Worm (Caenorhabditis elegans) whole organism, mixed stage, embryonic: ENCODE data around the gene col-125.
"Not testable (repeated sequence)": the region's sequence is repeated elsewhere in the genome, so short reads cannot be mapped to it uniquely, and the experiment has no call there.

Experiments
- M03D4.4 ChIP-seq: sonication (generic microtip); optimal IDR thresholded peaks from 2 replicates; lab custom pipeline; 2017; ENCODE audit warnings: mild to moderate bottlenecking, missing genetic modification characterization, missing compliant biosample characterization
- blmp-1 ChIP-seq: fragments of 150-350 bp; optimal IDR thresholded peaks from 2 replicates; lab custom pipeline; 2014; ENCODE audit warnings: missing biosample characterization, missing genetic modification characterization
- ceh-43 ChIP-seq: fragments of 200-800 bp; sonication (Bioruptor generic); optimal IDR thresholded peaks from 2 replicates; lab custom pipeline; 2018; ENCODE audit warnings: mild to moderate bottlenecking, missing genetic modification characterization, moderate library complexity, missing compliant biosample characterization
- ceh-83 ChIP-seq: fragments of 200-800 bp; sonication (Bioruptor generic); optimal IDR thresholded peaks from 2 replicates; lab custom pipeline; 2018; ENCODE audit warnings: mild to moderate bottlenecking, missing genetic modification characterization, missing compliant biosample characterization
- ces-1 ChIP-seq: fragments of 150-350 bp; optimal IDR thresholded peaks from 2 replicates; lab custom pipeline; 2014; ENCODE audit warnings: missing biosample characterization, missing genetic modification reagents, missing genetic modification characterization
- cnd-1 ChIP-seq: fragments of 200-800 bp; sonication (Bioruptor generic); optimal IDR thresholded peaks from 2 replicates; lab custom pipeline; 2018; ENCODE audit warnings: mild to moderate bottlenecking, missing genetic modification characterization, missing compliant biosample characterization
- drap-1 ChIP-seq: fragments of 200-800 bp; sonication (Bioruptor generic); optimal IDR thresholded peaks from 3 replicates; lab custom pipeline; 2018; ENCODE audit warnings: mild to moderate bottlenecking, missing genetic modification characterization, missing compliant biosample characterization
- elt-3 ChIP-seq: fragments of 150-350 bp; optimal IDR thresholded peaks from 2 replicates; lab custom pipeline; 2014; ENCODE audit warnings: missing biosample characterization, missing genetic modification characterization
- flh-1 ChIP-seq: fragments of 200-800 bp; sonication (Bioruptor generic); optimal IDR thresholded peaks from 2 replicates; lab custom pipeline; 2018; ENCODE audit warnings: mild to moderate bottlenecking, missing genetic modification characterization, moderate library complexity, missing compliant biosample characterization
- ham-2 ChIP-seq: fragments of 200-800 bp; sonication (Bioruptor generic); optimal IDR thresholded peaks from 2 replicates; lab custom pipeline; 2018; ENCODE audit warnings: mild to moderate bottlenecking, missing genetic modification characterization, missing compliant biosample characterization
- hlh-1 ChIP-seq: fragments of 150-350 bp; optimal IDR thresholded peaks from 2 replicates; lab custom pipeline; 2014; ENCODE audit warnings: missing biosample characterization, missing genetic modification reagents, missing genetic modification characterization
- lin-13 ChIP-seq: fragments of 150-350 bp; optimal IDR thresholded peaks from 2 replicates; lab custom pipeline; 2014; ENCODE audit warnings: missing biosample characterization, missing genetic modification characterization
- lin-32 ChIP-seq: fragments of 200-800 bp; sonication (Bioruptor generic); optimal IDR thresholded peaks from 2 replicates; lab custom pipeline; 2018; ENCODE audit warnings: mild to moderate bottlenecking, missing genetic modification characterization, missing compliant biosample characterization
- lsy-2 ChIP-seq: fragments of 150-350 bp; optimal IDR thresholded peaks from 2 replicates; lab custom pipeline; 2014; ENCODE audit warnings: missing biosample characterization, missing genetic modification characterization
- mab-5 ChIP-seq: fragments of 150-350 bp; optimal IDR thresholded peaks from 2 replicates; lab custom pipeline; 2014; ENCODE audit warnings: missing biosample characterization, missing genetic modification characterization
- mep-1 ChIP-seq: fragments of 150-350 bp; optimal IDR thresholded peaks from 2 replicates; lab custom pipeline; 2017; ENCODE audit warnings: missing biosample characterization, missing genetic modification reagents, missing genetic modification characterization, inconsistent platforms
- mls-2 ChIP-seq: sonication (generic microtip); optimal IDR thresholded peaks from 2 replicates; lab custom pipeline; 2016; ENCODE audit warnings: mild to moderate bottlenecking, missing genetic modification characterization, moderate library complexity, missing compliant biosample characterization
- nhr-12 ChIP-seq: fragments of 150-350 bp; optimal IDR thresholded peaks from 2 replicates; lab custom pipeline; 2014; ENCODE audit warnings: missing biosample characterization, missing genetic modification characterization
- nhr-2 ChIP-seq: fragments of 150-350 bp; optimal IDR thresholded peaks from 2 replicates; lab custom pipeline; 2014; ENCODE audit warnings: missing biosample characterization, missing genetic modification characterization
- nhr-237 ChIP-seq: fragments of 150-350 bp; optimal IDR thresholded peaks from 2 replicates; lab custom pipeline; 2014; ENCODE audit warnings: missing biosample characterization, missing genetic modification characterization
- nhr-76 ChIP-seq: sonication (generic microtip); optimal IDR thresholded peaks from 2 replicates; lab custom pipeline; 2017; ENCODE audit warnings: missing biosample characterization, missing genetic modification characterization
- pha-4 ChIP-seq: fragments of 150-350 bp; optimal IDR thresholded peaks from 2 replicates; lab custom pipeline; 2018; ENCODE audit warnings: missing biosample characterization, missing genetic modification reagents, missing genetic modification characterization
- sem-2 ChIP-seq: fragments of 200-800 bp; sonication (Bioruptor generic); optimal IDR thresholded peaks from 2 replicates; lab custom pipeline; 2018; ENCODE audit warnings: mild to moderate bottlenecking, missing genetic modification characterization, missing compliant biosample characterization
- sptf-1 ChIP-seq: sonication (generic microtip); optimal IDR thresholded peaks from 2 replicates; lab custom pipeline; 2017; ENCODE audit warnings: mild to moderate bottlenecking, missing genetic modification characterization, moderate library complexity, missing compliant biosample characterization
- tbx-8 ChIP-seq: fragments of 200-800 bp; sonication (Bioruptor generic); optimal IDR thresholded peaks from 2 replicates; lab custom pipeline; 2018; ENCODE audit warnings: mild to moderate bottlenecking, missing genetic modification characterization, moderate library complexity, missing compliant biosample characterization
- unc-120 ChIP-seq: sonication (generic microtip); optimal IDR thresholded peaks from 2 replicates; lab custom pipeline; 2017; ENCODE audit warnings: missing genetic modification characterization, missing compliant biosample characterization; ENCODE audit not compliant: poor library complexity, severe bottlenecking
- unc-39 ChIP-seq: fragments of 150-350 bp; optimal IDR thresholded peaks from 2 replicates; lab custom pipeline; 2014; ENCODE audit warnings: missing biosample characterization, missing genetic modification characterization
- unc-62 ChIP-seq: fragments of 150-350 bp; optimal IDR thresholded peaks from 2 replicates; lab custom pipeline; 2014; ENCODE audit warnings: missing biosample characterization, missing genetic modification reagents, missing genetic modification characterization
- zip-8 ChIP-seq: fragments of 150-350 bp; optimal IDR thresholded peaks from 2 replicates; lab custom pipeline; 2014; ENCODE audit warnings: missing biosample characterization, missing genetic modification characterization
- ztf-11 ChIP-seq: fragments of 150-350 bp; optimal IDR thresholded peaks from 2 replicates; lab custom pipeline; 2014; ENCODE audit warnings: missing biosample characterization, missing genetic modification characterization

The col-125 gene

DNA sequence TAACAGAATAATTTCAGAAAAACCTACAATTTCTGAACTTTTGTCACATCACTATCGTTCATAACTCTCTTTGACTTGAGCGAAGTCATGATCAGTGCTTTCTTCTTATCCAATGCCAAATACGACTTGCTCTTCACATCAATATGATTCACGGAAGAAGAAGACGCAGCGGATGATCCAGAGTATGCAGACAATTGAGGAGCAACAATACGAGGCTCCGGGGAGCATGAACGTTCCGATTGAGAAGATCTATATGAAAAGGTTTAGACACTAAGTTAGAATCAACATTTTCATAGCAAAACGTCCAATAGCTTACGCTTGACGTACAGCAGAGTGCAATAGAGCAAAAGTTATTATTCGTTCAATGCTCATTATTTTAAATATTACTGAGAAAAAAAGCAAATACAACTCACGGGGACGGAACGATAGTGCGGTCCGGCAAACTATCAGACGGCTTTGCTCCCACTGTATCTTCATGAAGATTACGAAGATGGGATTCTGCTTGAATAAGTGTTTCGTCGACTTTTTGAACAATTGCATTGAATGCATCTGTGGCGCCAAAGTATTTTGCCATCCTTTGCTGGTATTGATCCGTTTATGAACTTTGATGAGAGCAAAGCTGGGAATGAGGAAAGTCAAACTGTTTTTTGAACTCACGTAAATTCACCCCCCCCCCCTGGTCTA, 35.4 kb downstream of the col-125 start, which contains the start of gene C05C12.5:
Gene C05C12.5, minus strand, starts transcription at position 642 of the 684 bp plus-strand sequence.
- TF ChIP-seq ceh-83 (GFP tag; lab: Kevin White, UChicago) (no peak), M03D4.4 (no peak), hlh-1 (tag; lab: Kevin White, UChicago) (no peak)

DNA sequence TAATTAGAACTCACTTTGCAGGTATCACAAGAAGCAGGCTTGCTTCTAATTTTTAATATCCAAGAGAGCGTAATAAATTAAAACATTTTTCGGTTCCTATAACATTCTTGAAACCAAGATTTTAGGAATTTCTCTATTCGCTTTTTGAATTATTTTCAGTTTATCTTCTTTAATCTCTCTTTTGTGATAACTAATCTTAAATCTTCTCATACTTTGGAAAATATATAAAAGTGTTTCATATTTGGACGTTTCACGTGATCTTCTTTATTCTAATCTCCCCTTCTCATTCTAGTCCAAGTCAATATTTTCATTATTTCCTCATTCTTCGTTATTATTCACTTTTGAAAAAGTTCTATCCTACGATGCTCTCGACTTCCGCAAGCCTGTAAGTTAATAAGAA, 36.2 kb downstream of the col-125 start, which contains the start of gene F54D1.1:
Gene F54D1.1, plus strand, starts transcription at position 301 of the 400 bp plus-strand sequence.
- TF ChIP-seq flh-1 (GFP tag; lab: Kevin White, UChicago) (no peak), mls-2 (tag; lab: Kevin White, UChicago) (no peak), sem-2 (GFP tag; lab: Kevin White, UChicago) (no peak), tbx-8 (GFP tag; lab: Kevin White, UChicago) (no peak), drap-1 (GFP tag; lab: Kevin White, UChicago) (no peak), mab-5 (tag; lab: Kevin White, UChicago) (no peak), zip-8 (tag; lab: Kevin White, UChicago) (no peak), nhr-76 (tag; lab: Kevin White, UChicago) (no peak), blmp-1 (tag; lab: Kevin White, UChicago) (no peak), ham-2 (GFP tag; lab: Kevin White, UChicago) (no peak), mep-1 (tag; lab: Kevin White, UChicago) (no peak), ztf-11 (tag; lab: Kevin White, UChicago) (no peak), unc-120 (tag; lab: Kevin White, UChicago) (no peak), pha-4 (no peak), unc-39 (tag; lab: Kevin White, UChicago) (no peak), ceh-43 (no peak)

DNA sequence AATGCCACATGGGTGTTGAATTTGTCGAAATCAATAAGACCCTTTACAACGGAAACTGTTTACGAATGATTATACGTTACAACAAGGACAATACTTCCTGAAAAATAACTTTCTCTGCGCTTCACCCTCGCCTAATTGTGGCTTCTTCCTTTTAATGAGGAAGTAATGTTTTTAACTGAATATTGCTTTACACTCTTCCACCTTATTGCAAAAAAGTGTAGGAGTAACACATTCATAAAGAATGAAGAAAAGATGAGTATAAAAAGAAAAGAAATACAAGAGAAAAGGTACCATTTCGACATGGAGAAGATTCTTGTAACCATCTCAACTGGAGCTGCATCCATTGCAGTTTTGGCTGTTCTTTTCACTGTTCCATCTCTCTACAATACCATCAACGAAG, 37.8 kb downstream of the col-125 start, which contains the start of gene col-126:
Gene col-126, plus strand, starts transcription at position 301 of the 400 bp plus-strand sequence.
- TF ChIP-seq M03D4.4; pha-4; unc-62 (GFP tag; lab: Kevin White, UChicago): not testable (repeated sequence)

DNA sequence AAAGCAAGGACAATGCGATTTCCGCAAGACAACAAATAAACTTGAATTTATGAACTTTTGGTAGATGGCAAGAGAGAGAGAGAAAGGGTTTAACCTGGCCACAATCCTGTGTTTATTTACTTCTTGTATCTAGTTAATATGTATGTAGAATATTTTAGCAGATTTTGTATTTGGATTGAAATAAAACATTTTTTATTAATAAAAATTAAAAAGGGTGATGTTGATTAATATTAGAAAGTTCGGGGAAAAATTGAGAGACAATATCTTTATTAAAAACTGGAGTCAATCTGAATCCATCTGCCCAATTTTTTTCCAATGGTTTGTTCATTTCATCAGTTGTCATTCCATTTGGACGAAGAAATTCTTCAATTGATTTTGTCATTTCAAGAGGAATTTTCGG, 40.8 kb downstream of the col-125 start, which contains the start of gene col-127:
Gene col-127, minus strand, starts transcription at position 101 of the 400 bp plus-strand sequence.
- TF ChIP-seq lsy-2 (tag; lab: Kevin White, UChicago) (no peak), M03D4.4 (no peak), mls-2 (tag; lab: Kevin White, UChicago) (no peak), ztf-11 (tag; lab: Kevin White, UChicago) (no peak), zip-8 (tag; lab: Kevin White, UChicago) (no peak), hlh-1 (tag; lab: Kevin White, UChicago) (no peak), blmp-1 (tag; lab: Kevin White, UChicago) (no peak), lin-32 (GFP tag; lab: Kevin White, UChicago) (no peak), lin-13 (tag; lab: Kevin White, UChicago) (no peak), unc-62 (GFP tag; lab: Kevin White, UChicago) (no peak), ceh-43 (no peak), flh-1 (GFP tag; lab: Kevin White, UChicago) (no peak), elt-3 (tag; lab: Kevin White, UChicago) (no peak), sptf-1 (tag; lab: Kevin White, UChicago) (no peak), pha-4 (no peak), nhr-12 (tag; lab: Kevin White, UChicago) (no peak), cnd-1 (no peak)

DNA sequence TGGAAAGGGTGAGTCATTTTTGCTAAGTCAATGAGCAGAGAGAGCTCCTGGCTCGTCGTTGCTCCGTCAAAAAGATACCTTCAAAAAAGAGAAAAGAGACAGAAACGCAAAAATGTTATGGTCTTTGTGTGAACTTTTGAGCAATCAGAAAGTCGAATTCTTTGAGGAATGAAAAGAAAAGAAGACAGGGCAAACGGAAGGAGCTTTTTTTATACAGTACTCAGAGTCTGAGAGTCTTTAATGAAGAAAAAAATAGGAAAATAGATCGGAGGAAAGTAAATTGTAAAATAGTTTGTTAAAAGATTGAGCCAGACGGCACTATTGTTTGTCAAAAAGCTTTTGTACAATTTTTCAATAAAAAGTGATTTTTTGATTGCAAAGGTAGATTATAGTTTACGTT, 44.2 kb downstream of the col-125 start:
- TF ChIP-seq unc-120 (tag; lab: Kevin White, UChicago) (no peak), mep-1 (tag; lab: Kevin White, UChicago) (no peak), zip-8 (tag; lab: Kevin White, UChicago) (no peak), tbx-8 (GFP tag; lab: Kevin White, UChicago) (no peak), mab-5 (tag; lab: Kevin White, UChicago) (no peak), ztf-11 (tag; lab: Kevin White, UChicago) (no peak), drap-1 (GFP tag; lab: Kevin White, UChicago) (no peak), lin-13 (tag; lab: Kevin White, UChicago) (no peak), nhr-237 (tag; lab: Kevin White, UChicago) (no peak), unc-39 (tag; lab: Kevin White, UChicago) (no peak), ham-2 (GFP tag; lab: Kevin White, UChicago) (no peak), ces-1 (no peak), lin-32 (GFP tag; lab: Kevin White, UChicago) (no peak), pha-4 (no peak), hlh-1 (tag; lab: Kevin White, UChicago) (no peak), ceh-83 (GFP tag; lab: Kevin White, UChicago) (no peak), nhr-76 (tag; lab: Kevin White, UChicago) (no peak), nhr-2 (no peak), blmp-1 (tag; lab: Kevin White, UChicago) (no peak)
